Comparison of ENCODE assay signal across 2 worm cellular contexts in the genomic region with DNA sequence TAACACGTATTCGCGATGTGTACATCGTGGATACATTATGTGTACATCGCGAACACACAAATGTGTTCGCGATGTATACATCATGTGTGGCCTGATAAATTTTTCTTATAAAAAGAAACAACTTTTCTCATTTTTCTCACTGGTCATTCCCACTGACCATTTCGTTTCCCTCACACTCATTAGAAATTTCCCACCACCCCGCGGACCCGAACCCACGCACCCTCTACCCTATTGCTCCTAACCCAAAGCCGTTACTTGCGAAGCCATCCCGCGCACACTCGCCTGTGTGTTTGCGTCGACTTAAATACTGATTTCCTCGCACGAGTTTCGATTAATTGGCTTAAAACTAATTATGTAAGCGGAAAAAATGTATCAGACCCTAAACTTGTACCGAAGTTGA.
TF ChIP-seq lines count a peak whose summit lies in the region.

No protein-coding gene starts in this region.

TF ChIP-seq in whole organism, L4 larva, 104 proteins besides CTCF, POLR2A, EP300 and RAD21 (continued from another document):
- no peak for TF ChIP-seq mxl-3 (GFP tag; optimal IDR thresholded peaks at IDR 0.05; lab: Kevin White, UChicago)
- no peak for TF ChIP-seq fos-1 (tag; optimal IDR thresholded peaks at IDR 0.05; lab: Kevin White, UChicago)
- TF ChIP-seq Y75B8A.6 (GFP tag; IDR thresholded peaks at IDR 0.05; lab: Robert Waterston, UW), result 0 out of 2 replicates have a peak, but pooled peaks have one; percentile 49
- peak; percentile 83 for TF ChIP-seq pha-4 (GFP tag; IDR thresholded peaks at IDR 0.05; lab: Robert Waterston, UW)
- TF ChIP-seq pha-4 (tag; optimal IDR thresholded peaks at IDR 0.05; lab: Kevin White, UChicago), result no peak
- no peak for TF ChIP-seq mdt-29 (GFP tag; IDR thresholded peaks at IDR 0.05; lab: Robert Waterston, UW)
- TF ChIP-seq set-16 (GFP tag; IDR thresholded peaks at IDR 0.05; lab: Robert Waterston, UW), result peak; percentile 22; the same call in 1 of the 2 replicates
- TF ChIP-seq Y48G9A.11 (GFP tag; IDR thresholded peaks at IDR 0.05; lab: Robert Waterston, UW), result peak; percentile 78
- no peak for TF ChIP-seq saeg-2 (GFP tag; IDR thresholded peaks at IDR 0.05; lab: Robert Waterston, UW)
- no peak for TF ChIP-seq F37D6.2 (tag; optimal IDR thresholded peaks at IDR 0.05; lab: Kevin White, UChicago)
- no peak for TF ChIP-seq nhr-6 (tag; optimal IDR thresholded peaks at IDR 0.05; lab: Kevin White, UChicago)
- no peak for TF ChIP-seq aly-2 (tag; optimal IDR thresholded peaks at IDR 0.05; lab: Kevin White, UChicago)
- TF ChIP-seq F49E8.2 (tag; optimal IDR thresholded peaks at IDR 0.05; lab: Kevin White, UChicago; ENCODE audit: borderline replicate concordance), result peak; percentile 73
- no peak for TF ChIP-seq nhr-48 (tag; optimal IDR thresholded peaks at IDR 0.05; lab: Kevin White, UChicago)
- peak; percentile 93 for TF ChIP-seq lim-7 (GFP tag; IDR thresholded peaks at IDR 0.05; lab: Robert Waterston, UW)
- TF ChIP-seq ceh-44 (GFP tag; IDR thresholded peaks at IDR 0.05; lab: Robert Waterston, UW), result peak; percentile 54; the same call in 1 of the 2 replicates
- TF ChIP-seq nhr-237 (tag; optimal IDR thresholded peaks at IDR 0.05; lab: Kevin White, UChicago), result no peak
- TF ChIP-seq daf-16 (GFP tag; optimal IDR thresholded peaks at IDR 0.05; lab: Kevin White, UChicago), result peak; percentile 24 to 71
- no peak for TF ChIP-seq daf-16 (tag; optimal IDR thresholded peaks at IDR 0.05; lab: Kevin White, UChicago)
- TF ChIP-seq rbr-2 (tag; optimal IDR thresholded peaks at IDR 0.05; lab: Kevin White, UChicago), result no peak
- TF ChIP-seq ctbp-1 (GFP tag; IDR thresholded peaks at IDR 0.05; lab: Robert Waterston, UW), result peak; percentile 85
- TF ChIP-seq egl-43 (GFP tag; IDR thresholded peaks at IDR 0.05; lab: Robert Waterston, UW), result peak; percentile 91
- no peak for TF ChIP-seq hlh-30 (tag; optimal IDR thresholded peaks at IDR 0.05; lab: Kevin White, UChicago; ENCODE audit: insufficient read depth)
- no peak for TF ChIP-seq ceh-62 (tag; optimal IDR thresholded peaks at IDR 0.05; lab: Kevin White, UChicago)
- peak; percentile 62; the same call in 1 of the 2 replicates for TF ChIP-seq arid-1 (GFP tag; conservative IDR thresholded peaks at IDR 0.05; lab: Robert Waterston, UW)
- TF ChIP-seq mes-2 (tag; optimal IDR thresholded peaks at IDR 0.05; lab: Kevin White, UChicago; ENCODE audit: poor library complexity, severe bottlenecking), result peak; percentile 56
- TF ChIP-seq tra-1 (GFP tag; IDR thresholded peaks at IDR 0.05; lab: Robert Waterston, UW), result peak; percentile 57; the same call in 1 of the 2 replicates
- TF ChIP-seq spr-1 (tag; optimal IDR thresholded peaks at IDR 0.05; lab: Kevin White, UChicago), result peak; percentile 55
- peak; percentile 88 for TF ChIP-seq dmd-8 (GFP tag; IDR thresholded peaks at IDR 0.05; lab: Robert Waterston, UW)
- TF ChIP-seq hmg-1.1 (GFP tag; IDR thresholded peaks at IDR 0.05; lab: Robert Waterston, UW), result 0 out of 2 replicates have a peak, but pooled peaks have one; percentile 26
- TF ChIP-seq lir-3 (tag; optimal IDR thresholded peaks at IDR 0.05; lab: Kevin White, UChicago), result peak; percentile 53
- TF ChIP-seq unc-130 (GFP tag; optimal IDR thresholded peaks at IDR 0.05; lab: Kevin White, UChicago), result peak; percentile 77
- TF ChIP-seq zfp-2 (tag; optimal IDR thresholded peaks at IDR 0.05; lab: Kevin White, UChicago), result no peak
- 0 out of 2 replicates have a peak, but pooled peaks have one; percentile 32 for TF ChIP-seq ceh-20 (GFP tag; IDR thresholded peaks at IDR 0.05; lab: Robert Waterston, UW)
- TF ChIP-seq Y105C5A.15 (GFP tag; IDR thresholded peaks at IDR 0.05; lab: Robert Waterston, UW), result peak; percentile 73; the same call in 1 of the 2 replicates
- no peak for TF ChIP-seq ces-1 (GFP tag; optimal IDR thresholded peaks at IDR 0.05; lab: Kevin White, UChicago)
- TF ChIP-seq nhr-111 (GFP tag; optimal IDR thresholded peaks at IDR 0.05; lab: Kevin White, UChicago), result peak; percentile 38
- TF ChIP-seq madf-5 (GFP tag; IDR thresholded peaks at IDR 0.05; lab: Robert Waterston, UW), result peak; percentile 59 to 85; a peak in 2 of 4 replicates
- peak; percentile 65 for TF ChIP-seq ZK337.2 (GFP tag; IDR thresholded peaks at IDR 0.05; lab: Robert Waterston, UW)
- no peak for TF ChIP-seq hlh-11 (tag; optimal IDR thresholded peaks at IDR 0.05; lab: Kevin White, UChicago)
- TF ChIP-seq nhr-41 (GFP tag; IDR thresholded peaks at IDR 0.05; lab: Robert Waterston, UW), result 0 out of 2 replicates have a peak, but pooled peaks have one; percentile 39
- peak; percentile 78 for TF ChIP-seq lin-38 (GFP tag; IDR thresholded peaks at IDR 0.05; lab: Robert Waterston, UW)
- peak; percentile 74 for TF ChIP-seq vab-7 (GFP tag; IDR thresholded peaks at IDR 0.05; lab: Robert Waterston, UW)
- peak; percentile 9 for TF ChIP-seq Y5F2A.4 (GFP tag; optimal IDR thresholded peaks at IDR 0.05; lab: Kevin White, UChicago)
- TF ChIP-seq ztf-11 (tag; optimal IDR thresholded peaks at IDR 0.05; lab: Kevin White, UChicago), result no peak
- TF ChIP-seq php-3 (GFP tag; IDR thresholded peaks at IDR 0.05; lab: Robert Waterston, UW), result peak; percentile 9; the same call in 1 of the 2 replicates
- TF ChIP-seq daf-8 (GFP tag; IDR thresholded peaks at IDR 0.05; lab: Robert Waterston, UW), result no peak
- no peak for TF ChIP-seq ZK546.5 (tag; optimal IDR thresholded peaks at IDR 0.05; lab: Kevin White, UChicago)

TF ChIP-seq in whole organism, young adult, 124 proteins besides CTCF, POLR2A, EP300 and RAD21 (continued from another document and continues in another):
- TF ChIP-seq lin-54 (GFP tag; optimal IDR thresholded peaks at IDR 0.05; lab: Kevin White, UChicago) (peak; percentile 49), rpc-1 (optimal IDR thresholded peaks at IDR 0.05; lab: Kevin White, UChicago) (peak; percentile 73), rpc-1 (tag; optimal IDR thresholded peaks at IDR 0.05; lab: Kevin White, UChicago) (peak; percentile 92), unc-130 (GFP tag; optimal IDR thresholded peaks at IDR 0.05; lab: Kevin White, UChicago) (peak; percentile 27), akir-1 (GFP tag; optimal IDR thresholded peaks at IDR 0.05; lab: Kevin White, UChicago) (no peak), D2030.7 (GFP tag; IDR thresholded peaks at IDR 0.05; lab: Robert Waterston, UW) (peak; percentile 81), ztf-18 (tag; optimal IDR thresholded peaks at IDR 0.05; lab: Kevin White, UChicago) (peak; percentile 78), bed-1 (GFP tag; IDR thresholded peaks at IDR 0.05; lab: Robert Waterston, UW) (peak; percentile 68; the same call in 1 of the 2 replicates), madf-6 (GFP tag; IDR thresholded peaks at IDR 0.05; lab: Robert Waterston, UW) (peak; percentile 60), somi-1 (GFP tag; optimal IDR thresholded peaks at IDR 0.05; lab: Kevin White, UChicago) (peak; percentile 53), attf-6 (GFP tag; IDR thresholded peaks at IDR 0.05; lab: Robert Waterston, UW) (0 out of 2 replicates have a peak, but pooled peaks have one; percentile 16), hsf-1 (GFP tag; IDR thresholded peaks at IDR 0.05; lab: Robert Waterston, UW) (no peak; the same call in 1 of the 2 replicates), F55B11.4 (tag; optimal IDR thresholded peaks at IDR 0.05; lab: Kevin White, UChicago; ENCODE audit: borderline replicate concordance, insufficient read depth) (no peak), zfh-2 (GFP tag; conservative IDR thresholded peaks at IDR 0.05; lab: Robert Waterston, UW) (peak; percentile 27; the same call in 1 of the 2 replicates), aptf-3 (GFP tag; IDR thresholded peaks at IDR 0.05; lab: Robert Waterston, UW) (no peak), snpc-1.3 (tag; optimal IDR thresholded peaks at IDR 0.05; lab: Kevin White, UChicago; ENCODE audit: insufficient read depth) (peak; percentile 30), let-526 (GFP tag; IDR thresholded peaks at IDR 0.05; lab: Robert Waterston, UW) (no peak), ekl-4 (GFP tag; IDR thresholded peaks at IDR 0.05; lab: Robert Waterston, UW) (peak; percentile 56; the same call in 1 of the 2 replicates), nhr-90 (tag; optimal IDR thresholded peaks at IDR 0.05; lab: Kevin White, UChicago) (peak; percentile 81), lsl-1 (GFP tag; optimal IDR thresholded peaks at IDR 0.05; lab: Kevin White, UChicago) (peak; percentile 45), Y95B8A.8 (GFP tag; IDR thresholded peaks at IDR 0.05; lab: Robert Waterston, UW) (no peak), nhr-80 (tag; optimal IDR thresholded peaks at IDR 0.05; lab: Kevin White, UChicago) (peak; percentile 54), die-1 (tag; optimal IDR thresholded peaks at IDR 0.05; lab: Kevin White, UChicago) (peak; percentile 82), attf-5 (GFP tag; optimal IDR thresholded peaks at IDR 0.05; lab: Kevin White, UChicago) (peak; percentile 68), C06A6.2 (GFP tag; conservative IDR thresholded peaks at IDR 0.05; lab: Robert Waterston, UW) (no peak), sdz-38 (tag; optimal IDR thresholded peaks at IDR 0.05; lab: Kevin White, UChicago) (no peak), bed-2 (GFP tag; IDR thresholded peaks at IDR 0.05; lab: Robert Waterston, UW) (no peak), gei-17 (GFP tag; optimal IDR thresholded peaks at IDR 0.05; lab: Kevin White, UChicago) (no peak), B0336.3 (GFP tag; IDR thresholded peaks at IDR 0.05; lab: Robert Waterston, UW) (0 out of 2 replicates have a peak, but pooled peaks have one; percentile 51), nfya-2 (GFP tag; IDR thresholded peaks at IDR 0.05; lab: Robert Waterston, UW) (no peak), tlf-1 (GFP tag; optimal IDR thresholded peaks at IDR 0.05; lab: Kevin White, UChicago) (no peak), aptf-2 (GFP tag; conservative IDR thresholded peaks at IDR 0.05; lab: Robert Waterston, UW) (no peak), snpc-4 (GFP tag; optimal IDR thresholded peaks at IDR 0.05; lab: Kevin White, UChicago) (no peak), snpc-4 (tag; optimal IDR thresholded peaks at IDR 0.05; lab: Kevin White, UChicago) (no peak), sptf-2 (GFP tag; optimal IDR thresholded peaks at IDR 0.05; lab: Kevin White, UChicago) (no peak), ceh-91 (GFP tag; IDR thresholded peaks at IDR 0.05; lab: Robert Waterston, UW) (0 out of 2 replicates have a peak, but pooled peaks have one; percentile 27), mcd-1 (GFP tag; IDR thresholded peaks at IDR 0.05; lab: Robert Waterston, UW) (peak; percentile 35; the same call in 1 of the 2 replicates), Y67H2A.10 (GFP tag; conservative IDR thresholded peaks at IDR 0.05; lab: Robert Waterston, UW) (no peak), egl-44 (GFP tag; IDR thresholded peaks at IDR 0.05; lab: Robert Waterston, UW) (peak; percentile 84), sea-2 (GFP tag; IDR thresholded peaks at IDR 0.05; lab: Robert Waterston, UW) (peak; percentile 43; the same call in 1 of the 2 replicates), dox-1 (GFP tag; IDR thresholded peaks at IDR 0.05; lab: Robert Waterston, UW) (peak; percentile 66), mxl-1 (tag; optimal IDR thresholded peaks at IDR 0.05; lab: Kevin White, UChicago) (peak; percentile 59), madf-8 (GFP tag; conservative IDR thresholded peaks at IDR 0.05; lab: Robert Waterston, UW) (0 out of 2 replicates have a peak, but pooled peaks have one; percentile 10), lin-35 (GFP tag; optimal IDR thresholded peaks at IDR 0.05; lab: Kevin White, UChicago) (no peak), dpff-1 (tag; optimal IDR thresholded peaks at IDR 0.05; lab: Kevin White, UChicago) (no peak), F33H1.4 (GFP tag; IDR thresholded peaks at IDR 0.05; lab: Robert Waterston, UW) (peak; percentile 28; the same call in 1 of the 2 replicates), lin-26 (GFP tag; IDR thresholded peaks at IDR 0.05; lab: Robert Waterston, UW) (peak; percentile 95), ama-1 (optimal IDR thresholded peaks at IDR 0.05; lab: Kevin White, UChicago) (no peak), ama-1 (GFP tag; optimal IDR thresholded peaks at IDR 0.05; lab: Kevin White, UChicago) (peak; percentile 40 to 43), rcor-1 (GFP tag; IDR thresholded peaks at IDR 0.05; lab: Robert Waterston, UW) (peak; percentile 44; the same call in 1 of the 2 replicates), attf-3 (GFP tag; conservative IDR thresholded peaks at IDR 0.05; lab: Robert Waterston, UW) (no peak), ZK185.1 (tag; optimal IDR thresholded peaks at IDR 0.05; lab: Kevin White, UChicago; ENCODE audit: poor library complexity, severe bottlenecking) (no peak), Y56A3A.18 (GFP tag; IDR thresholded peaks at IDR 0.05; lab: Robert Waterston, UW) (0 out of 2 replicates have a peak, but pooled peaks have one; percentile 43), mes-4 (tag; optimal IDR thresholded peaks at IDR 0.05; lab: Kevin White, UChicago) (peak; percentile 67), egl-18 (GFP tag; IDR thresholded peaks at IDR 0.05; lab: Robert Waterston, UW) (no peak), lsy-27 (tag; optimal IDR thresholded peaks at IDR 0.05; lab: Kevin White, UChicago; ENCODE audit: borderline replicate concordance, insufficient read depth) (no peak), athp-1 (tag; optimal IDR thresholded peaks at IDR 0.05; lab: Kevin White, UChicago) (peak; percentile 56), snpc-1.1 (tag; optimal IDR thresholded peaks at IDR 0.05; lab: Kevin White, UChicago; ENCODE audit: insufficient read depth) (no peak), madf-10 (tag; optimal IDR thresholded peaks at IDR 0.05; lab: Kevin White, UChicago) (peak; percentile 6), ccch-3 (GFP tag; optimal IDR thresholded peaks at IDR 0.05; lab: Kevin White, UChicago) (no peak), nhr-120 (GFP tag; IDR thresholded peaks at IDR 0.05; lab: Robert Waterston, UW) (0 out of 2 replicates have a peak, but pooled peaks have one; percentile 22), repo-1 (tag; optimal IDR thresholded peaks at IDR 0.05; lab: Kevin White, UChicago) (no peak), lir-1 (GFP tag; conservative IDR thresholded peaks at IDR 0.05; lab: Robert Waterston, UW) (no peak; the same call in 1 of the 2 replicates), B0035.1 (tag; optimal IDR thresholded peaks at IDR 0.05; lab: Kevin White, UChicago) (peak; percentile 21), hrde-1 (tag; optimal IDR thresholded peaks at IDR 0.05; lab: Kevin White, UChicago; ENCODE audit: borderline replicate concordance) (peak; percentile 45), T26A5.8 (tag; optimal IDR thresholded peaks at IDR 0.05; lab: Kevin White, UChicago) (peak; percentile 13), ets-4 (GFP tag; optimal IDR thresholded peaks at IDR 0.05; lab: Kevin White, UChicago) (no peak), hmg-1.2 (GFP tag; IDR thresholded peaks at IDR 0.05; lab: Robert Waterston, UW) (peak; percentile 42; the same call in 1 of the 2 replicates), ceh-79 (tag; optimal IDR thresholded peaks at IDR 0.05; lab: Kevin White, UChicago) (peak; percentile 37), hlh-26 (GFP tag; conservative IDR thresholded peaks at IDR 0.05; lab: Robert Waterston, UW) (no peak), Y79H2A.3 (GFP tag; conservative IDR thresholded peaks at IDR 0.05; lab: Robert Waterston, UW) (0 out of 2 replicates have a peak, but pooled peaks have one; percentile 47), efl-1 (GFP tag; optimal IDR thresholded peaks at IDR 0.05; lab: Kevin White, UChicago) (no peak), atf-7 (tag; optimal IDR thresholded peaks at IDR 0.05; lab: Kevin White, UChicago) (no peak), F57A8.1 (GFP tag; optimal IDR thresholded peaks at IDR 0.05; lab: Kevin White, UChicago) (peak; percentile 21), ztf-6 (GFP tag; IDR thresholded peaks at IDR 0.05; lab: Robert Waterston, UW) (no peak), egrh-3 (GFP tag; IDR thresholded peaks at IDR 0.05; lab: Robert Waterston, UW) (no peak), chd-7 (tag; optimal IDR thresholded peaks at IDR 0.05; lab: Kevin White, UChicago) (peak; percentile 71), snpc-3.4 (tag; optimal IDR thresholded peaks at IDR 0.05; lab: Kevin White, UChicago) (no peak), F49E8.2 (tag; optimal IDR thresholded peaks at IDR 0.05; lab: Kevin White, UChicago; ENCODE audit: insufficient read depth) (peak; percentile 62)
